Fruit fly (Drosophila melanogaster): ENCODE measurements around the gene Usp8.

The Usp8 gene

DNA sequence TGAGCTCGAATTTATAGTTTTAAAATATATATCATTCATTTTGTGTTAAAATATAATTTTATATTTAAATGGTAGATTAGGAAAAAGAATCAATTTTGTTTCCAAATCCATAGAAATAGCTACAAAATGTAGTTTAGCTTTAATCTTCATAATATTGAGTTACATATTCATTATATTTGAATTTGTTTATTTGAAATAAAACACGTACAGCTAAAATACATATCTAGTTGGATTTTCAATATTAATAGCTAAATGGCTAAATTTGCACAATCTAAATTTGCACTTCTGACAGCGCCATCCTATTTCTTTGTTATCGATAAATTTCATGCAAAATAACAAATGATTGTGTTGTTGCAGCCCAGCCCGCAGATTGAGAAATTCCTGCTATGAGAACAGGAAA, at the start of gene Usp8:
TSS of gene Usp8 (plus strand) at position 312 of the 400 bp plus-strand sequence.
- TF ChIP-seq CTCF (optimal IDR thresholded peaks at IDR 0.05): no peak
- TF ChIP-seq CG8478 (optimal IDR thresholded peaks at IDR 0.05): no peak

DNA sequence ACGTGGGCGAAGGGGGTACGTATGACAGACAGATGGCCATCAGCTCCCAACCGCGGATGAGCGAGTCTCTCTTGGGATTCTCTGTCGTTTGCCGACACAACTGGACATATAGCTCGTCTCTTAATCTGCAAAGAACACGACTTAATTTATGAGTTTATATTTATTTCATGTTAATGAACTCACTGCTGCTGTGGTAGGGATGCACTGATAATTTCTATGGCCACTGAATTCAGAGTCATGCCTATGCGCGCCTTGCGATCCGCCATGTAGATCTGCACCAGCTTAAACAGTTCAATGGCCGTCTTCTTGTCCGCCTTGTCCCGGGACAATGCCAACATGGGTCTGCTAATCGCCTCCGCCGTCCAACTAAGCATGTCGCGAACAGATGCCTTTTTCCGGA, 49.1 kb upstream of the Usp8 start:
- TF ChIP-seq CG8478 (optimal IDR thresholded peaks at IDR 0.05) (no peak), CTCF (optimal IDR thresholded peaks at IDR 0.05) (no peak)

DNA sequence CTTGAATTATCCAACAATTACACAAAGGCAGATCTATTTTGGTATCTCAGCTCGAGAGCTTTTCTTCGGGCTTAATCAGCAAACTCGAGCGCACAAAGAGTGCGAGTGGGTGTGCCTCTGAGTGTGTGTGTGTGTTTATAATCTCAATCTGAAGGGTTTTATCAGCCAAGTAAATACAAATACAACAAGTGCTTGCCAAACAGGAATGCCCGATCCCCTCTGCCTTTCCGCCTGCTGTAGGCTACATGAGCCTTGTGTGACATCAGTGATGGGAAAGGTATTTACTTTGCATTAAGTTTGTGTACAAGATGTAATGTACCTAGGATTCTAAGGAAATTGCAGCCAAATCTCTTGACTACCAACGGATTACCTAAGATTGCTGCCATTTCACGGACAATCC, 44.6 kb upstream of the Usp8 start:
- TF ChIP-seq CTCF (optimal IDR thresholded peaks at IDR 0.05) (no peak), CG8478 (optimal IDR thresholded peaks at IDR 0.05) (no peak)

DNA sequence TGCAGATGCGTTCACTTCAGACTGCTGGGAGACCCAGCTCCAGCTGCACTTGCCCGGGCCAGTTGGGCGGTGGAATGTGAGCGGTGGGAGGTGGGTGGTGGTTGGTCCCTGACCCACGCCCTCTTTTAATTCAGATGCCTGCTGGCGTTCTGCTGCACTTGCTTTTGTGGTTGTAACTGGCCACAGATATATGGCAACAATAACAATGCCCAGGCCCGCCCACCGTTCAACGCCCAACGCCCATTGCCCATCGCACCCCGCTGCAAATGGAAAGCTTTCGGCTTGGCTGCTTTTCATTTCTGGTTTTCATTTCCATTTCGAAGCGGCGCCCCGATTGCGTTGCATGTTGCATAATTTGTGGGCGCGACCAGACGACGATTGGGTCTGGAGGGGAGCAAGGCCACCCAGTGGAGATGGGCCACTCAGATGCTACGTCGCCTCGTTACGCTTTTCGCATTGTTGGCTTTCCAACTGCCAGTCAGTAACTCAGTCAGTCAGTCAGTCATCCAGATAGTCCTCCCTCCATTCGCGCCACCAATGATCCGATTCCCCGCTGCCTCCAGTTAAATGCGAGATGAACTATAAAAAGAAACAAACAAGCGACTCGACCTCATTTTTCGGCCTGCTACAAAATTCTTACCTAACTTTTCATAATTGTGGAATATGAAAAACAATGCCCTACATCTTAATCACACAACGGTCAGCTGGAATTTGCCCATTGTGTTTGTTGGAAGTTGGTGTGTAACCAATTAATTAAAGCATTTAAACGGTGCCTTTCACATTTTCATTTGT, 43.6 kb upstream of the Usp8 start:
- TF ChIP-seq CTCF (optimal IDR thresholded peaks at IDR 0.05) (no peak), CG8478 (optimal IDR thresholded peaks at IDR 0.05) (no peak)

DNA sequence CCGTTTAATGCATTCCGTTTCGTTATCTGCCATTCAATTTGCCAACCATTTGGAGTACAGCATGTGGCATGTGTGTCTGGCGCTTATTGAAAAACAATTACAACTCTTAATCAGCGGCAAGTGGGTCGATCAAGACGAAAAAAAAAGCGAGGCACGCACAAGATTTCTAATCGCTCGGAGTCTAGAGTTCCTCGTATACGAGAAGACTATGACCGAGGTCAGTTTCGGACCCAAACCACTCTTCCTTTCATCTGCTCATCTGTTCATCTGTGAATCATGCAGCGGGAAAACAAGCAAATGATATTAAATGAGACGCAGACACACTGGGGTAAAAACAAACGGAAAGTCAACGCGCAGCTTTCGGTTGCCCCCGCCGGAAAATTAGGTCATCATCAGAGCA, 42.6 kb upstream of the Usp8 start:
- no peak for TF ChIP-seq CG8478 (optimal IDR thresholded peaks at IDR 0.05)
- no peak for TF ChIP-seq CTCF (optimal IDR thresholded peaks at IDR 0.05)

DNA sequence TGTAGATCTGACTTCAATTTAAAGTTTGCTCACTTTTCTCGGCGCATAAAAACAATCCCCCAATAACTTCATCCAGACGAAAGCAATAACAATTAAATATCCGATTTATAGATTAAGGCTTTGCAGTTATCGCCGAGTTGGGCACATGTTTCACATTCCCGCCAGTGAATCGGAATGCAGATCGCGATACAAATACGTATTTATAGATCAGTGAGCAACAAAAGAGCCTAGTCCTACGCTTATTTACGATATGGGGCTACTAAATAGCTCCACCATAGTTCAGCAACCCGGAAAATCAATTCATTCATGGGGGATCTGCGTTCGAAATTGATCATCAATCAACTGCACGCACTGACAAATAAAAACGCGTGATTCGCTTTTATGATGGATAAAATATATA, 42.0 kb upstream of the Usp8 start:
- TF ChIP-seq CTCF (optimal IDR thresholded peaks at IDR 0.05) (no peak), CG8478 (optimal IDR thresholded peaks at IDR 0.05) (no peak)

DNA sequence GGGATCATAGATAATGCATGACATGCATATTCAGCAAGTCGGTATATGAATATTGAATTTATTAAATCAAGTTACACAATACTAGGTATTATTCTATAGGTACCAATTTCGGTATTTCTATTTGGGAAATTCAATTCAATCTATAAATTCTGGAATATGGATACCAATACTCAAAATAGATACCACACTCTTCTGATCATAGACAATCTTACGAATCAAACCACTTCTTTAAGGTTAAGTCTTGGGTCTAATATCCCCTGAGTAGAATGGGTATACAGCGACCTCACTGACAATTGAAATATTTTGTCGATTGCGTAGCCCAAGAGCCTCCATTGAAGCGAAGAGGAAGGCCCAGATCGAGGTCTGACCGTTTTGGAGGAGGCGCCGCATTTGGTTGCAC, 41.2 kb upstream of the Usp8 start:
- TF ChIP-seq CTCF (optimal IDR thresholded peaks at IDR 0.05) (no peak), CG8478 (optimal IDR thresholded peaks at IDR 0.05) (no peak)

DNA sequence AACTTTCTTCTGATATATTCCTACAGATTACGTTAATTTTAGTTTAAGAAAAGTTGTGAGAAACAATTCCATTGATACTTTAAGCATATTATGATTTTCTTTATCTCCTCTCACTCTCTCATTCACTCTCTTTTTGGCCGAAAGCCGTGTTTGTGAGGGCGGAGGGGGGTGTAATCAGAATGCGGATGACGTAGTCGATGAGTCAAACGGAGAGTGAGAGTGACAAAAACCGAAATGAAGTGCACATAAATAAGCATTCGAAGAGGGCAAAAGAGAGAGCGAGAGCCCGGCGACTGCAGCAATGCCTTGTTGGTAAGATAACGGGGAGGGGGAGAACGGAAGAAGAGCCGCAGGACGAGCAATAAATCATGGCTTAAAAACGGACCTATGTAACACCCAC, 39.8 kb upstream of the Usp8 start:
- TF ChIP-seq CTCF (optimal IDR thresholded peaks at IDR 0.05) (no peak), CG8478 (optimal IDR thresholded peaks at IDR 0.05) (no peak)

DNA sequence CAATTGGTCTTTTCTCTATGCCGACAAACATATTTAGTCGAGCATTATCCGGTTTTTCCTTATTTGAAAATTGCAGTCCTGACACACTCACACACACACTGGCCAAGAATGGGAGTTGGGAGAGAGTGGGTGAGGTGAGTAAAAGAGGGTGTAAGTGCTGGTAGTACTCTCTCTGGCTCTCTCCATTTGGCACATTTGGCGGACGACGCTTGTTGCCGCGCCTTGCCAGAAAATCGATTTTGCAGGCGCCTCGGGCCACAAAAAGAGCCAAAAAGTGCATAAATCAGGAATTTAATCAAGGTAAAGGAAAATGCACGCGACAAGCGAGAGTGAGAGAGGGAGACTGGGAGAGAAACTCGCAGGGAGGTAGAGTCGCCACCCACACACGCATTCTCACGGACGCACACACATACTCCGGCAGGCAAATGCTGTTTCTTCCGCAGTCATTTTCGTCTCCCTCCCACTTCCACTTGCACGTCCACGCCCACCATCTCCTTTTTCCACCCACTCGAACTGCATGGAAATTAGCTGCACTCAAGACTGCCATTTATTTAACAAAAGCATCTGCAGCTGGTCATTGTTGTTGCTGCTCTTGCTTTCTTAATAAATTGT, 37.4 kb upstream of the Usp8 start:
- no peak for TF ChIP-seq CTCF (optimal IDR thresholded peaks at IDR 0.05)
- no peak for TF ChIP-seq CG8478 (optimal IDR thresholded peaks at IDR 0.05)

DNA sequence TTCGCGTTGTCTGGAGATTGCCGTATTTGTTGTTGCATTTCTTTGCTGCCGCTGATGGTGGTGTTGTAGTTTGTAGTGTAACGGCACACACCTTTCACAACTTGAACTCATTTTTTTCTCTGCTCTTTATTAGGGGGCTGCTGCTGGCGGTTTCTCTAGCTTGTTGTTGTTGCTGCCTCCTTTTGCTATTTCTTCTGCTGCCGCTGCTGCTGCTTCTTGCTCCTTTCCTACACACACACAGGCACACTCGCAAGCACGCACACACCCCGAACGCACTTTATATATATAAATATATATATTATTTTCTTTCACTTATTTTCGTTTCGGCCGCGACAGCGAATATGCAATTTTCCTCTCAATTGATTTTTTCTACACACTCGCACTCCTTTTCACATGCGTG, 36.9 kb upstream of the Usp8 start:
- TF ChIP-seq CTCF (optimal IDR thresholded peaks at IDR 0.05) (no peak), CG8478 (optimal IDR thresholded peaks at IDR 0.05) (no peak)

DNA sequence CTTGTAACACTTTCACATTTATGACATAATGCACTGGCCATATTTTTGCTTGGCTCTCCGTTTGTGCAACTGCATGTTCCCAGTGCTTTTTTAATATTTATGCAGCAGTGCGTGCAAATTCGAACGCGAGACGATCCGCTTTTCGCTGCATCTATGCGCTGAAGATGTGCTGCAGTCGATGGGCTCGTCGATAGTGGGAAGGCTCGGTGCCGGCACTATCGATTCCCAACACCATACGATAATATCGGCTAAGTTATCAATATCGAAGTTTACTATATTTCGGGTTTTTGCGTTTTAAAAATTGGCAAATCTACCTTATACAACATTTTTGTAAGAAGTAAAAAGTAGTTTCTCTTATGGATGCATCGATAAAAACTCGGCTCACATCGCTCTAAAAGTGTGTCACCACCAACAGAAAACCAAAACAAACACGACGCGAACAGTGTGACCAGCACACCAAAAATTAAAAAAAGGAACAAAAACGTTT, 36.4 kb upstream of the Usp8 start, which contains the start of gene RhoGAP93B:
TSS of gene RhoGAP93B (minus strand) at position 197 of the 487 bp plus-strand sequence.
- TF ChIP-seq CTCF (optimal IDR thresholded peaks at IDR 0.05): peak; percentile 4 to 10
- no peak for TF ChIP-seq CG8478 (optimal IDR thresholded peaks at IDR 0.05)

DNA sequence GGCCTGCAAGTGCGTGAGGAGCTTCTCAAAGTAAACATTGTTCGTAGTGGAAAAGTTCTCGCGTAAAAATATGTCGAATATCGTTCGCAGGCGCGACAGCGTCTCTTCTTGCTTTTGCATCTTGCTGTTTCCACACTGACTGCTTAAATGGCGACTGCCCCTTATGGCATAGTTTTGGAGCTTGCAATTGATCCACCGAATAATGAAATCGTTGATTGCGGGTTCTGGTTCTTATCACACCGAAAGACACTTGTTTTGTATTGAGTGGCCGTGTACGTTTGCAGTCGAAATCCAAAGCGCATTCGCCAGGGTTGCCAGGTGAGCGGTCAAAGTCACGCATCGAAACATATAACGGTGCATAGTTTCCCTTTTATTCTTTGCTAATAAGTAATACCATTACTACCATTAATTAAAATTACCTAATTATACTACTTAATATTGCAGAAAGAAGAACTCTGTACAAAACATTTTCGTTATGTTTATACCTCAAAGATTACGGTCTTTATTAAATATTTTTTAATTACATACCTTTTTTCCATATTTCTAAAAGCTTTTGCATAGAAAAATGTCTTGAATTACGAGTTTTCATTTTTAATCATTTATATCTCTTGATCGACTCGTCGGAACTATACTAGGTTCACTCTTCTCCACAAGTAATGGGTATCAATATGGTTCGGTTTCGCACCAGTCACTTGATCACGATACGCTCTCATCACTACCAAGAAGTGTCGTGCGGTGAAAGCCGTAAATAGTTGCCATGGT, 32.4 kb upstream of the Usp8 start, which contains the start of the genes CG7044 and Tbc1d22:
TSS of gene CG7044 (minus strand) at position 266 of the 762 bp plus-strand sequence.
TSS of gene Tbc1d22 (plus strand) at position 747 of the 762 bp plus-strand sequence.
- TF ChIP-seq CTCF (optimal IDR thresholded peaks at IDR 0.05) (no peak), CG8478 (optimal IDR thresholded peaks at IDR 0.05) (no peak)

DNA sequence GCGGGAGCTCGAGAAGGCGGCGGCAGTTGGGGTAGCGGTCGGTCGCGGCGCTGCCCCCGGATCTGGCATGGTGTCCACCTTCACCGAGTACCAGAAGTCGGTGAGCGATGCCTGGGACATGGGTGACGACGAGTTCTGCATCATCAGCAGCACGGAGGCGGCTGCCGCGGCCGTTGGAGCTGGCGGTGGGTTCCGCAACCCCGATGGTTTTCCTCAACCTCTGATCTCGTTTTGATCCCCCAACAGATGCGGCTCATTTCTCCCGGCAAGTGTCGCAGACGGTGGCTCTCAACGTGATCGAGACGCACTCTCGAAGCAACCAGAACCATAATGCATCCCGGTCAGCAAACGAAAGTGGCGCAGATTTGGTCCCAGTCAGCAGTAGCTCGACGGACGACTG, 31.6 kb upstream of the Usp8 start:
- no peak for TF ChIP-seq CG8478 (optimal IDR thresholded peaks at IDR 0.05)
- no peak for TF ChIP-seq CTCF (optimal IDR thresholded peaks at IDR 0.05)

DNA sequence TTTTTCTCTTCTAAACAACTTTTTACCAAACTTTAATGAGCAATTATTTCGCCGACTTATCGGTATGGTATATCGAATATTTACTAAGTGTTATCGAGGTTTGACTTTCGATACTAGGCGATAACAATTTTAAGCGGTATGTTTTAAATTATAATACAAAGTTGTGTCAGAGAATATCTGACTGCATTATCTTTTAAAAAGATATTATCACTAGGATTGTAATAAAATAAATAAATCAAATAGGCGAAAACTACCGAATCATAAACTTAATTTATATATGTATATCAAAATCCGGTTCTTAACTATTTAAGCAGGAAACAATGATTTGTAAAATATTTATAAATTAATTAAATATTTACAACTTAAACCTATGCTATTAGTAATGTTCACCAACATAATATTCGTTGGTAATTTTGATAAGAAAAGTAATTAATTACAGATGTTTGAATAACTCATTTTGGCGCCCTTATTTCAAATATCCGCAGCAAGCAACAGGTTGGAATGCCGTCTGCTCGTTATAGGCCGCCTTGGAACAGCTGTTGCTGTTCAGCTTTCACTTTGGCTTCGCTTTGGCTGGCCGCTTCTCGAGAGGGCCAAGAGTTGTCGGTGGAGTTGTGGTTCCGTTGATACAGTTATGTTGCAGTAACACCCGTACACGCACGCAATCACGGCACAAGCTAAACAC, 26.0 kb upstream of the Usp8 start, which contains the start of the genes Sec15 and rtet:
TSS of gene Sec15 (minus strand) at position 66 of the 685 bp plus-strand sequence.
TSS of gene rtet (plus strand) at position 540 of the 685 bp plus-strand sequence.
- TF ChIP-seq CTCF (optimal IDR thresholded peaks at IDR 0.05): no peak
- no peak for TF ChIP-seq CG8478 (optimal IDR thresholded peaks at IDR 0.05)

DNA sequence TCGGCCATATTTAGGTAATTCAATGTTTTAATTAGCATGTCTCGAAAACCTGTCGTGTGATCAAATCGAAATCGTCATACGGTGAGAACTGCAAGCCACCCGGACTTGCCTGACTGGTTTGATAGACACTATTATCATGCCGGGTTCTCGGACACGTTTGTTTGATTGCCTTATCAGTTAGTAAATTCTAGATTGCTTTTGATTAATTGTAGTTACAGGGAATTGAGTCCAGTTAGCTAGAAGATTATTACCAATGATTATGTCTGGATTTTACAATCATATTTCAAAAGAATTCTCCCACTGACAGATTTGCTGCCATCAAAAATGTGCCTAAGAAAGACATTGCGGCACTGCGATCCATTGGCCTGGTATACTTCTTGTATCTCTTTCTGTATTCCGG, 24.4 kb upstream of the Usp8 start:
- TF ChIP-seq CG8478 (optimal IDR thresholded peaks at IDR 0.05) (no peak), CTCF (optimal IDR thresholded peaks at IDR 0.05) (no peak)

All from S2 (cell line).